Worm (Caenorhabditis elegans) whole organism, mixed stage, embryonic: ENCODE results near the gene erd-2.2.

Experiments used
- blmp-1 ChIP-seq: fragments of 150-350 bp; optimal IDR thresholded peaks from 2 replicates; lab custom pipeline; 2014; ENCODE audit warnings: missing biosample characterization, missing genetic modification characterization
- ces-1 ChIP-seq: fragments of 150-350 bp; optimal IDR thresholded peaks from 2 replicates; lab custom pipeline; 2014; ENCODE audit warnings: missing biosample characterization, missing genetic modification reagents, missing genetic modification characterization
- mep-1 ChIP-seq: fragments of 150-350 bp; optimal IDR thresholded peaks from 2 replicates; lab custom pipeline; 2017; ENCODE audit warnings: missing biosample characterization, missing genetic modification reagents, missing genetic modification characterization, inconsistent platforms
- nhr-12 ChIP-seq: fragments of 150-350 bp; optimal IDR thresholded peaks from 2 replicates; lab custom pipeline; 2014; ENCODE audit warnings: missing biosample characterization, missing genetic modification characterization
- nhr-237 ChIP-seq: fragments of 150-350 bp; optimal IDR thresholded peaks from 2 replicates; lab custom pipeline; 2014; ENCODE audit warnings: missing biosample characterization, missing genetic modification characterization
- nhr-28 ChIP-seq: fragments of 150-350 bp; optimal IDR thresholded peaks from 2 replicates; lab custom pipeline; 2014; ENCODE audit warnings: missing biosample characterization, missing genetic modification characterization
- unc-39 ChIP-seq: fragments of 150-350 bp; optimal IDR thresholded peaks from 2 replicates; lab custom pipeline; 2014; ENCODE audit warnings: missing biosample characterization, missing genetic modification characterization
- ztf-11 ChIP-seq: fragments of 150-350 bp; optimal IDR thresholded peaks from 2 replicates; lab custom pipeline; 2014; ENCODE audit warnings: missing biosample characterization, missing genetic modification characterization

ce11 chrIII:5931433-5931994, 24.7 kb downstream of the erd-2.2 start, which contains the start of gene EGAP1.5:
- TF ChIP-seq blmp-1 (tag; lab: Kevin White, UChicago) = no peak
- TF ChIP-seq nhr-28 = no peak
- TF ChIP-seq ces-1 (GFP tag; lab: Kevin White, UChicago) = no peak
- no peak for TF ChIP-seq unc-39
- TF ChIP-seq ztf-11 (tag; lab: Kevin White, UChicago) = no peak
- no peak for TF ChIP-seq nhr-237 (tag; lab: Kevin White, UChicago)
- TF ChIP-seq nhr-12 (tag; lab: Kevin White, UChicago) = no peak
- no peak for TF ChIP-seq mep-1 (tag; lab: Kevin White, UChicago)
